Fruit fly (Drosophila melanogaster): ENCODE results near the gene mthl5.

The mthl5 gene

dm6 chr3R:11869675-11870074 is 17.3 kb downstream of the mthl5 start (continued):
- no peak for TF ChIP-seq sr (GFP tag; IDR thresholded peaks at IDR 0.05)
- no peak for TF ChIP-seq CG9437 (GFP tag; optimal IDR thresholded peaks at IDR 0.05)
- no peak for TF ChIP-seq ken (GFP tag; IDR thresholded peaks at IDR 0.05)
- no peak for TF ChIP-seq prd (optimal IDR thresholded peaks at IDR 0.05)
- TF ChIP-seq prd (GFP tag; IDR thresholded peaks at IDR 0.05) = peak; percentile 68
- no peak for TF ChIP-seq CG13296 (GFP tag; optimal IDR thresholded peaks at IDR 0.05)
- TF ChIP-seq unpg (GFP tag; optimal IDR thresholded peaks at IDR 0.05) = peak; percentile 23
- no peak for TF ChIP-seq bowl (GFP tag; IDR thresholded peaks at IDR 0.05)
- TF ChIP-seq CG10209 (GFP tag; optimal IDR thresholded peaks at IDR 0.05) = no peak
- no peak for TF ChIP-seq CG4707 (GFP tag; optimal IDR thresholded peaks at IDR 0.05)
- no peak for TF ChIP-seq wdn (GFP tag; IDR thresholded peaks at IDR 0.05)
- TF ChIP-seq CG7271 (tag; optimal IDR thresholded peaks at IDR 0.05) = no peak
- no peak for TF ChIP-seq crp (GFP tag; optimal IDR thresholded peaks at IDR 0.05)
- 0 out of 2 replicates have a peak, but pooled peaks have one; percentile 9 for TF ChIP-seq nerfin-2 (GFP tag; IDR thresholded peaks at IDR 0.05; ENCODE audit: partially characterized antibody)
- no peak for TF ChIP-seq zen2 (GFP tag; IDR thresholded peaks at IDR 0.05; ENCODE audit: partially characterized antibody)
- no peak for TF ChIP-seq CG9797 (GFP tag; optimal IDR thresholded peaks at IDR 0.05)
- no peak for TF ChIP-seq CG1603 (tag; optimal IDR thresholded peaks at IDR 0.05)
- TF ChIP-seq CG4820 (GFP tag; optimal IDR thresholded peaks at IDR 0.05) = peak; percentile 29
- TF ChIP-seq dmrt11E (tag; optimal IDR thresholded peaks at IDR 0.05) = no peak
- TF ChIP-seq Dll (GFP tag; IDR thresholded peaks at IDR 0.05; ENCODE audit: partially characterized antibody) = no peak
- no peak for TF ChIP-seq Ada2b (GFP tag; IDR thresholded peaks at IDR 0.05)
- TF ChIP-seq CG32767 (GFP tag; IDR thresholded peaks at IDR 0.05) = no peak
- no peak for TF ChIP-seq Hr78 (GFP tag; optimal IDR thresholded peaks at IDR 0.05)
- TF ChIP-seq cad (GFP tag; optimal IDR thresholded peaks at IDR 0.05) = no peak
- TF ChIP-seq dmrt99B (tag; optimal IDR thresholded peaks at IDR 0.05) = peak; percentile 60
- no peak for TF ChIP-seq Hand (GFP tag; optimal IDR thresholded peaks at IDR 0.05)
- TF ChIP-seq CG15073 (GFP tag; optimal IDR thresholded peaks at IDR 0.05) = no peak
- TF ChIP-seq CG1529 (GFP tag; optimal IDR thresholded peaks at IDR 0.05) = no peak
- no peak for TF ChIP-seq so (GFP tag; IDR thresholded peaks at IDR 0.05)
- no peak for TF ChIP-seq CG10959 (GFP tag; IDR thresholded peaks at IDR 0.05)
- TF ChIP-seq Xrp1 (GFP tag; IDR thresholded peaks at IDR 0.05) = peak; percentile 73
- no peak for TF ChIP-seq gt (GFP tag; IDR thresholded peaks at IDR 0.05)
- no peak for TF ChIP-seq Neu2 (GFP tag; optimal IDR thresholded peaks at IDR 0.05; ENCODE audit: borderline replicate concordance)
- no peak for TF ChIP-seq CG12104 (GFP tag; optimal IDR thresholded peaks at IDR 0.05)
- peak; percentile 71 for TF ChIP-seq sisA (GFP tag; IDR thresholded peaks at IDR 0.05)
- TF ChIP-seq Pdp1 (GFP tag; optimal IDR thresholded peaks at IDR 0.05) = no peak
- peak; percentile 67 for TF ChIP-seq CG14441 (GFP tag; IDR thresholded peaks at IDR 0.05)
- peak; percentile 54; the same call in 1 of the 2 replicates for TF ChIP-seq CG32532 (GFP tag; IDR thresholded peaks at IDR 0.05)
- TF ChIP-seq Six4 (GFP tag; optimal IDR thresholded peaks at IDR 0.05) = no peak
- no peak for TF ChIP-seq ham (GFP tag; IDR thresholded peaks at IDR 0.05)
- TF ChIP-seq luna (GFP tag; optimal IDR thresholded peaks at IDR 0.05) = no peak
- TF ChIP-seq CG1792 (GFP tag; optimal IDR thresholded peaks at IDR 0.05) = no peak
- no peak for TF ChIP-seq p53 (GFP tag; optimal IDR thresholded peaks at IDR 0.05)
- no peak for TF ChIP-seq Gsc (GFP tag; IDR thresholded peaks at IDR 0.05)
- no peak for TF ChIP-seq gce (GFP tag; IDR thresholded peaks at IDR 0.05)
- no peak for TF ChIP-seq CG6254 (GFP tag; optimal IDR thresholded peaks at IDR 0.05)
- TF ChIP-seq CG13123 (GFP tag; optimal IDR thresholded peaks at IDR 0.05) = no peak
- TF ChIP-seq emc (GFP tag; optimal IDR thresholded peaks at IDR 0.05) = no peak
- TF ChIP-seq Med (GFP tag) = peak; percentile 48
- TF ChIP-seq CG4328 (GFP tag; optimal IDR thresholded peaks at IDR 0.05) = no peak
- no peak for TF ChIP-seq CG2875 (GFP tag; optimal IDR thresholded peaks at IDR 0.05)
- no peak for TF ChIP-seq CG3163 (GFP tag; optimal IDR thresholded peaks at IDR 0.05)

Data from whole organism, embryonic.